Worm (Caenorhabditis elegans) whole organism, L4/young adult: Measurements from ENCODE around the gene T05E12.3.

Experiments
- W03F9.2 ChIP-seq: fragments of 150-350 bp; optimal IDR thresholded peaks from 2 replicates; lab custom pipeline; 2014; ENCODE audit warnings: missing biosample characterization, missing genetic modification characterization
- dao-5 ChIP-seq: sonication (generic microtip); optimal IDR thresholded peaks from 2 replicates; lab custom pipeline; 2016; ENCODE audit warnings: missing genotype, missing genetic modification characterization, moderate library complexity, missing compliant biosample characterization
- him-1 ChIP-seq: sonication (generic microtip); optimal IDR thresholded peaks from 2 replicates; lab custom pipeline; 2016; ENCODE audit warnings: missing genotype, missing genetic modification reagents, missing genetic modification characterization, missing compliant biosample characterization

T05E12.3 gene

DNA sequence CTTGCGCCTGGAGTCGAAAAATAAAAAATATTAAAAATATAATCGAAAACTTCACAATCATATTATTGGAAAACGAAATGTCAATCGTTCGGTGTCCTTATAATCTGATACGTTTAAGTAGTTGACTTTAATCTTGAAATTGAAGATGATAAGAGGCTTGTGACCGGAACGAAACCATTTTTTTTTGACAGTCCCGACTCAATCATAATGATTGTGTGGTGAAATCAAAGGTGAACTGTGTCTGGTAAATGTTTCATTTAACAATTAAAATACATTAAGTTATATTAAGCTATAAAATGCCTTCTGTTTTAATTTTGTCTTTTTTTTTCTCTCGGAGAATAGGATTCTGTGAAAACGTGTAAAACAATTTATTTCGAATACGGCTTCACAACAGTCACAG is at the start of gene T05E12.3:
Gene T05E12.3, minus strand, starts transcription at position 101 of the 400 bp plus-strand sequence.
- TF ChIP-seq W03F9.2 (tag; lab: Kevin White, UChicago): no peak
- no peak for TF ChIP-seq him-1 (tag; lab: Kevin White, UChicago)
- TF ChIP-seq dao-5 (tag; lab: Kevin White, UChicago): no peak

ce11 chrV:17108310-17108709 is 30.5 kb upstream of the T05E12.3 start, which contains the start of gene ZK218.11:
TSS of gene ZK218.11 (minus strand) at chrV:17108410.
- TF ChIP-seq him-1 (tag; lab: Kevin White, UChicago) (no peak), W03F9.2 (tag; lab: Kevin White, UChicago) (no peak), dao-5 (tag; lab: Kevin White, UChicago) (no peak)

DNA sequence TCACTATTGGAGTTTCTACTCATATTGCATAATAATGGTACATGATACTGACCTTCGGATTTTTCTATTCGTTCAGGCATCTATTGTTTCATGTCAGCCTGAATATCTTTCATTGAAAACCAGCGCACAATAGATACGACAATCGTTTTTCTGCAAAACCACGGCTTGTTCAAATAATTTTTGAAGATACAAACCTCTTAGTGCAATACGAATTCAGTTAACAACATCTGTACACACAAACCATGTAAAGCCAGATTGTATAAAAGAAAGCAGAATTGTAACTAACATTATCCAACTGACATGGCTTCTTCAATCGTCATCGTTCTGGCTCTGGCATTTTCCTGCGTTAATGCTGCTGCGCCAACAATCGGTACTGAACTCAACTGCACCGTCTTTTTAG is 27.7 kb upstream of the T05E12.3 start, which contains the start of gene ZK218.7:
Gene ZK218.7, plus strand, starts transcription at position 301 of the 400 bp plus-strand sequence.
- no peak for TF ChIP-seq W03F9.2 (tag; lab: Kevin White, UChicago)
- no peak for TF ChIP-seq dao-5 (tag; lab: Kevin White, UChicago)

- TF ChIP-seq dao-5 (tag; lab: Kevin White, UChicago) (no peak), him-1 (tag; lab: Kevin White, UChicago) (no peak), W03F9.2 (tag; lab: Kevin White, UChicago) (no peak)
Observed at ce11 chrV:17104527-17104926, 26.7 kb upstream of the T05E12.3 start, which contains the start of gene nhr-248. TSS of gene nhr-248 (minus strand) at chrV:17104627.

DNA sequence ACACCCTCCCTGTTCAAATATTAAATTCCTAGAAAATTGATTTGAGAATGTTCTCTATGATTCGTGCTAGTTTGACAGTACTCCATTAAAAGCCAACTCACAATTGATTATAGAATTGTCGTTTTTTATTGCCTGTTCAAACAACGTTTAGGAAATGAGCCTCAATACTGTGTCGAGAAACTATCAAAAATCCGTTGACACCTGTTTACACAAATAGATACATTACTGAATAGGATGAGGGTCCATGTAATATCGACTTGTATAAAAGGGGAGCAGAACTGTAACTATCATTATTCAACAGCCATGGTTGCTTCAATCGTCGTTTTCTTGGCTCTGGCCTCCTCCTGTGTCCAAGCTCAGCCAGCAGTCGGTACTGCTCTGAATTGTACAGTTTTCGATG is 23.0 kb upstream of the T05E12.3 start, which contains the start of gene ZK218.5:
Gene ZK218.5, plus strand, starts transcription at position 301 of the 400 bp plus-strand sequence.
- TF ChIP-seq him-1 (tag; lab: Kevin White, UChicago) (no peak), dao-5 (tag; lab: Kevin White, UChicago) (no peak), W03F9.2 (tag; lab: Kevin White, UChicago) (no peak)

DNA sequence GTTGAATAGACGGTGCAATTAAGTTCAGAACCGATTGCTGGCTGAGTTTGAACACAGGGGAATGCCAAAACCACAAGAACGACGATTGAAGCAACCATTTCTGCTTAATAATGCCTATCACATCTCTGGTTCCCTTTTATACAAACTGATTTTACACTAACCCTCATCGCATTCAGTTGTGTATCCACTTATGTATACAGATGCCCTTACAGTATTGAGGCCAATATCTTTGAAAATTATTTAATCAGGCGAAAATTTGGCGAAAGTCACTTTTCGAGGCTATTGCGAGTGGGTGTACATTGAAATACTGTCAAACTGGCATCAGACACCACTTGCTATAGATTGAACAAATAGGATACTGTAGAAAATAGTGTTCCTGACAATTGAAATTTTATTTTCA is 20.9 kb upstream of the T05E12.3 start, which contains the start of the genes ZK218.3 and ZK218.4:
Gene ZK218.3, minus strand, starts transcription at position 101 of the 400 bp plus-strand sequence.
Gene ZK218.4, plus strand, starts transcription at position 186 of the 400 bp plus-strand sequence.
- TF ChIP-seq W03F9.2 (tag; lab: Kevin White, UChicago) (no peak), him-1 (tag; lab: Kevin White, UChicago) (no peak), dao-5 (tag; lab: Kevin White, UChicago) (no peak)

- TF ChIP-seq dao-5 (tag; lab: Kevin White, UChicago): no peak
- no peak for TF ChIP-seq W03F9.2 (tag; lab: Kevin White, UChicago)
- no peak for TF ChIP-seq him-1 (tag; lab: Kevin White, UChicago)
Observed at ce11 chrV:17094568-17094967, 16.8 kb upstream of the T05E12.3 start.

ce11 chrV:17092262-17092661 is 14.5 kb upstream of the T05E12.3 start, which contains the start of gene ZK218.1:
TSS of gene ZK218.1 (plus strand) at chrV:17092562.
- no peak for TF ChIP-seq dao-5 (tag; lab: Kevin White, UChicago)
- TF ChIP-seq him-1 (tag; lab: Kevin White, UChicago): no peak

ce11 chrV:17089931-17090429 is 12.2 kb upstream of the T05E12.3 start, which contains the start of gene srh-237:
TSS of gene srh-237 (plus strand) at chrV:17090379.
- TF ChIP-seq W03F9.2 (tag; lab: Kevin White, UChicago) (no peak), him-1 (tag; lab: Kevin White, UChicago) (no peak), dao-5 (tag; lab: Kevin White, UChicago) (no peak)

ce11 chrV:17089342-17089741 is 11.6 kb upstream of the T05E12.3 start, which contains the start of gene T05E12.6:
TSS of gene T05E12.6 (minus strand) at chrV:17089442.
- TF ChIP-seq him-1 (tag; lab: Kevin White, UChicago) (no peak), dao-5 (tag; lab: Kevin White, UChicago) (no peak), W03F9.2 (tag; lab: Kevin White, UChicago) (no peak)

- TF ChIP-seq him-1 (tag; lab: Kevin White, UChicago) (no peak), dao-5 (tag; lab: Kevin White, UChicago) (no peak), W03F9.2 (tag; lab: Kevin White, UChicago) (no peak)
Observed at ce11 chrV:17082718-17083117, 4.9 kb upstream of the T05E12.3 start, which contains the start of gene T05E12.9. TSS of gene T05E12.9 (minus strand) at chrV:17082818.

DNA sequence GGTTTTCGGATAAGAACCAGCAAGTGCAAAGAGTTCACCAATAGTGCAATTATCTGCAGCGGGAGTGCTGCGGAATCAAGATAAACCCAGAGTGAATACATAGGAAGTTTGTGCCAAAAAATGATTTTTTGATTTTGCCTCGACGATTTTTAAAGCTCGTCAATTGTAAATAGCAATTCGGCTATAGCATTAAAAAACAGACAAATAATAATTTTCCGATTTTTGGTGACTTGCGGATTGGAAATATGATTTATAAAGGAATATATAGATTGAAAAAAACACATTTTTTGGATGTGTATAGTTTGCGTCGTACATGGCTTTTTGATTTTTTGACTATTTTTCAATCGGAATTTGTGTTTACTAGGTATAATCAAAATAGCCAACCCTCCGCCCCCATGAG is 2.0 kb upstream of the T05E12.3 start, which contains the start of gene srw-20:
Gene srw-20, minus strand, starts transcription at position 101 of the 400 bp plus-strand sequence.
- TF ChIP-seq W03F9.2 (tag; lab: Kevin White, UChicago) (no peak), dao-5 (tag; lab: Kevin White, UChicago) (no peak), him-1 (tag; lab: Kevin White, UChicago) (no peak)

ce11 chrV:17075900-17076299 is 1.9 kb downstream of the T05E12.3 start, which contains the start of gene str-125:
TSS of gene str-125 (minus strand) at chrV:17076000.
- no peak for TF ChIP-seq him-1 (tag; lab: Kevin White, UChicago)
- TF ChIP-seq dao-5 (tag; lab: Kevin White, UChicago): no peak
- no peak for TF ChIP-seq W03F9.2 (tag; lab: Kevin White, UChicago)
